Fruit fly (Drosophila melanogaster): Measurements from ENCODE around the gene CG14316.

Gene CG14316

DNA sequence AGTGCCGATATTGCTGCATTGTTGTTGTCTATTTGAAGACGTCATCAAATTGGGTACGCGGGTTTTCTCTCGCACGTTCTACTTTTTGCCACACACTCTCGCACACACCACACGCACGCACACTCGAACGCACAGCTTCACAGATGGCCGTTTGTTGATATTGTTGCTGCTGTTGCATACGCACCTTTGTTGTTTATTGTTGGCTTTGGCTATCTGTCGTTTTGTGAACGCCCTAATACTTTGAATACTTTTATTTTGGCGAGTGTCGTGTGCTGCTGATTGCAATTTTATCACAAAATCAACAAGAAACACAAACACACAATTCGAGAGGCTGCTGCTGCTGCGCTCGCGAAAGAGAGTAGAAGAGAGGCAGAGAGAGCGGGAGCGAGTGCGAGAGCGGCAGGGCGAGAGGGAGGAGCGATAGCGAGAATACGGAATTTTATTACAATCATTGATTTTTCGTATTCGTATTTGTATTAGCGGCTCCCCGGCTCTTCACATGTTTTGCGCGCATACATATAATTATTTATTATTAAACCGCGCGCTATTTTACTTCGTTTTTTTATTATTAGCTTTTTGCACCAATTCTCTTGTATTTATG, 46.7 kb downstream of the CG14316 start (continued):
- peak; percentile 63 for TF ChIP-seq CG11398 (GFP tag; optimal IDR thresholded peaks at IDR 0.05)
- peak; percentile 25 for TF ChIP-seq CG15269 (tag; optimal IDR thresholded peaks at IDR 0.05)
- peak; percentile 74 for TF ChIP-seq CG12071 (GFP tag; optimal IDR thresholded peaks at IDR 0.05)
- no peak for TF ChIP-seq stc (GFP tag; IDR thresholded peaks at IDR 0.05)
- TF ChIP-seq CrebB (tag; optimal IDR thresholded peaks at IDR 0.05) = peak; percentile 77
- peak; percentile 30 for TF ChIP-seq CG34376 (GFP tag; optimal IDR thresholded peaks at IDR 0.05)
- TF ChIP-seq kni (GFP tag; optimal IDR thresholded peaks at IDR 0.05) = peak; percentile 62
- no peak for TF ChIP-seq tin (GFP tag; optimal IDR thresholded peaks at IDR 0.05)
- peak; percentile 53 for TF ChIP-seq ems (GFP tag; optimal IDR thresholded peaks at IDR 0.05)
- TF ChIP-seq CG3838 (GFP tag; optimal IDR thresholded peaks at IDR 0.05) = peak; percentile 64
- TF ChIP-seq ac (GFP tag; optimal IDR thresholded peaks at IDR 0.05) = peak; percentile 61
- peak; percentile 47 for TF ChIP-seq CG2116 (GFP tag; optimal IDR thresholded peaks at IDR 0.05)
- TF ChIP-seq yki (optimal IDR thresholded peaks at IDR 0.05) = peak; percentile 98
- peak; percentile 36 for TF ChIP-seq CG18262 (tag; optimal IDR thresholded peaks at IDR 0.05)
- no peak for TF ChIP-seq CG8290 (GFP tag; optimal IDR thresholded peaks at IDR 0.05)
- TF ChIP-seq CG8290 (tag; optimal IDR thresholded peaks at IDR 0.05) = peak; percentile 52 to 69
- no peak for TF ChIP-seq D19B (GFP tag; optimal IDR thresholded peaks at IDR 0.05)
- TF ChIP-seq CG9727 (GFP tag; optimal IDR thresholded peaks at IDR 0.05) = peak; percentile 70
- TF ChIP-seq hth (optimal IDR thresholded peaks at IDR 0.05) = no peak
- TF ChIP-seq dmrt99B (tag; optimal IDR thresholded peaks at IDR 0.05) = peak; percentile 30
- peak; percentile 17 for TF ChIP-seq Kr (GFP tag; optimal IDR thresholded peaks at IDR 0.05)
- no peak for TF ChIP-seq Dip2 (GFP tag; IDR thresholded peaks at IDR 0.05)
- TF ChIP-seq pita (GFP tag; optimal IDR thresholded peaks at IDR 0.05) = no peak
- TF ChIP-seq CoRest (tag; optimal IDR thresholded peaks at IDR 0.05) = peak; percentile 7
- peak; percentile 47 for TF ChIP-seq CG2678 (tag; optimal IDR thresholded peaks at IDR 0.05)
- peak; percentile 22 for TF ChIP-seq Blimp-1 (GFP tag; optimal IDR thresholded peaks at IDR 0.05)
- TF ChIP-seq CG3407 (GFP tag; optimal IDR thresholded peaks at IDR 0.05) = peak; percentile 55
- TF ChIP-seq D (optimal IDR thresholded peaks at IDR 0.05) = peak; percentile 52
- TF ChIP-seq D (GFP tag; optimal IDR thresholded peaks at IDR 0.05) = peak; percentile 32
- peak; percentile 30 for TF ChIP-seq slp2 (GFP tag; optimal IDR thresholded peaks at IDR 0.05)
- TF ChIP-seq Spps (tag; optimal IDR thresholded peaks at IDR 0.05) = peak; percentile 30
- TF ChIP-seq jumu (GFP tag; optimal IDR thresholded peaks at IDR 0.05) = peak; percentile 33
- TF ChIP-seq tap (tag; optimal IDR thresholded peaks at IDR 0.05) = peak; percentile 29
- peak; percentile 39 for TF ChIP-seq CG12744 (GFP tag; optimal IDR thresholded peaks at IDR 0.05)
- peak; percentile 6 for TF ChIP-seq CG18619 (GFP tag; optimal IDR thresholded peaks at IDR 0.05)
- peak; percentile 37 for TF ChIP-seq kay (GFP tag; optimal IDR thresholded peaks at IDR 0.05)
- peak; percentile 27 for TF ChIP-seq eyg (GFP tag; optimal IDR thresholded peaks at IDR 0.05)
- peak; percentile 68 for TF ChIP-seq CG17568 (GFP tag; optimal IDR thresholded peaks at IDR 0.05)
- peak; percentile 20 for TF ChIP-seq D19A (tag; optimal IDR thresholded peaks at IDR 0.05)
- TF ChIP-seq gcm (GFP tag; optimal IDR thresholded peaks at IDR 0.05) = peak; percentile 49
- TF ChIP-seq CG17829 (tag; optimal IDR thresholded peaks at IDR 0.05) = peak; percentile 26
- TF ChIP-seq ERR (GFP tag; optimal IDR thresholded peaks at IDR 0.05) = peak; percentile 41
- peak; percentile 31 for TF ChIP-seq disco-r (GFP tag; optimal IDR thresholded peaks at IDR 0.05)
- peak; percentile 39 for TF ChIP-seq CG15601 (tag; optimal IDR thresholded peaks at IDR 0.05)
- no peak for TF ChIP-seq Mrtf (GFP tag; IDR thresholded peaks at IDR 0.05)
- TF ChIP-seq ewg (GFP tag; optimal IDR thresholded peaks at IDR 0.05) = peak; percentile 50
- TF ChIP-seq CG4730 (GFP tag; IDR thresholded peaks at IDR 0.05) = no peak
- no peak for TF ChIP-seq CG8478 (optimal IDR thresholded peaks at IDR 0.05)
- peak; percentile 20 for TF ChIP-seq NC2β (GFP tag; optimal IDR thresholded peaks at IDR 0.05)
- TF ChIP-seq CG8089 (GFP tag; optimal IDR thresholded peaks at IDR 0.05) = peak; percentile 47
- peak; percentile 16 for TF ChIP-seq sima (GFP tag; optimal IDR thresholded peaks at IDR 0.05)
- TF ChIP-seq HLHmδ (GFP tag; optimal IDR thresholded peaks at IDR 0.05) = no peak

Measured in whole organism, embryonic.